Fruit fly (Drosophila melanogaster): ENCODE results near the gene AIF.
A peak's percentile ranks its signal among the peaks of the same experiment; 100 is the strongest.

Gene AIF

dm6 chr2L:2185373-2185772 lies 33.8 kb downstream of the AIF start:
- TF ChIP-seq sens (GFP tag) (peak; percentile 36), CG12236 (GFP tag; optimal IDR thresholded peaks at IDR 0.05) (no peak), Sox100B (GFP tag; optimal IDR thresholded peaks at IDR 0.05) (no peak)

DNA sequence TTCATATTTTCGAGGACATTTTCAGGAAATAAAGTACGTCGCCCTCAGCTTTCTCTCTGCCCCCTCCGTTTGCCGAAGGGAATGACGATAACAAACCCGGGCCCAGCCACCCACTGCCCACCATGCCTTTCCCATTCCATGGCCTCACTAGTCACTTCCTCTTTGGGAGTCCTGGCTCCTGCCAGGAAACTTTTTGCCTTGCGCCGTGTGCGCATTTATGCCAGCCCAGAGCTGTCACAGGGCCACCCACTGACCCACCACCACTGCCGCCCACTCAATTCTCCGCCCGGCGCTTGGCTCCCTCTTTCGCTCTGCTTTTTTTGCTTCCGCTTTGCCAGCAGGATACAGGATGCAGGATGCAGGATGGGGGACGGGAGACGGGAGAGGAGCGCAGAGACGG lies 35.9 kb downstream of the AIF start:
- TF ChIP-seq CG13424 (tag; optimal IDR thresholded peaks at IDR 0.05), result no peak
- peak; percentile 40; the same call in 1 of the 2 replicates for TF ChIP-seq CG16779 (GFP tag; IDR thresholded peaks at IDR 0.05)
- TF ChIP-seq CG10959 (GFP tag; IDR thresholded peaks at IDR 0.05), result peak; percentile 8; the same call in 1 of the 2 replicates
- peak in 1 of 2 experiments; percentile 37 for TF ChIP-seq eve (GFP tag; optimal IDR thresholded peaks at IDR 0.05)
- TF ChIP-seq CG31224 (GFP tag; IDR thresholded peaks at IDR 0.05), result peak; percentile 94
- peak; percentile 30 for TF ChIP-seq CG18599 (GFP tag; optimal IDR thresholded peaks at IDR 0.05)
- TF ChIP-seq CG32772 (GFP tag; IDR thresholded peaks at IDR 0.05), result no peak
- TF ChIP-seq aop (GFP tag; IDR thresholded peaks at IDR 0.05), result 0 out of 2 replicates have a peak, but pooled peaks have one; percentile 6
- peak; percentile 20 for TF ChIP-seq Hey (tag; optimal IDR thresholded peaks at IDR 0.05)

DNA sequence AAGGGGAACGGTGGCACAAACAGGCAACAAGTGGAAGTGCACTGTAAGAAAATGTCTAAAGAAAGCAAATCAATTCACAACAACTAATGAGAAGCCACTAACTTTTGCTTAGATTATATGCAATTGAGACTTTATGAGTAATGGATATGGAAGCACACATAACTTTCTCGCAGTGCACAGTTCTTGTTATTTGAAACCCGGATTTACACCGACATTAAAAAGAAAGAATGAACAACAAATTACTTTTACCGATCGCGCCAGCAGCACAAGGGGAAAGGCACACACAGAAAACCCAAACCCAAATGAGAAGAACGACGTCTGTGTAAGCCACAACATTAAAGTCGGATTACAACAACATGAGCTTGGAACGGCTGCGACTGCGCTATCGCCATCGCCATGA lies 37.5 kb downstream of the AIF start:
- no peak for TF ChIP-seq CG12071 (GFP tag; optimal IDR thresholded peaks at IDR 0.05)
- TF ChIP-seq CG4730 (GFP tag; IDR thresholded peaks at IDR 0.05), result 0 out of 2 replicates have a peak, but pooled peaks have one; percentile 21
- TF ChIP-seq ac (GFP tag; optimal IDR thresholded peaks at IDR 0.05), result peak; percentile 51
- peak; percentile 17 for TF ChIP-seq dm (GFP tag; optimal IDR thresholded peaks at IDR 0.05)
- peak; percentile 25 for TF ChIP-seq kay (GFP tag; optimal IDR thresholded peaks at IDR 0.05)
- peak; percentile 69 to 72 for TF ChIP-seq Pdp1 (GFP tag; optimal IDR thresholded peaks at IDR 0.05)
- no peak for TF ChIP-seq Ravus (GFP tag; IDR thresholded peaks at IDR 0.05)
- peak; percentile 68 for TF ChIP-seq CG15696 (tag; optimal IDR thresholded peaks at IDR 0.05)
- TF ChIP-seq HLH54F (GFP tag; optimal IDR thresholded peaks at IDR 0.05), result no peak
- no peak for TF ChIP-seq Adf1 (GFP tag; IDR thresholded peaks at IDR 0.05)
- no peak for TF ChIP-seq CG15073 (GFP tag; optimal IDR thresholded peaks at IDR 0.05)
- TF ChIP-seq dmrt11E (tag; optimal IDR thresholded peaks at IDR 0.05), result peak; percentile 93
- no peak for TF ChIP-seq CG13287 (GFP tag; IDR thresholded peaks at IDR 0.05; ENCODE audit: partially characterized antibody)
- 0 out of 2 replicates have a peak, but pooled peaks have one; percentile 8 for TF ChIP-seq CG11085 (GFP tag; IDR thresholded peaks at IDR 0.05)
- peak; percentile 55 for TF ChIP-seq repo (GFP tag; optimal IDR thresholded peaks at IDR 0.05)
- peak; percentile 22 for TF ChIP-seq pb (GFP tag; optimal IDR thresholded peaks at IDR 0.05)
- no peak for TF ChIP-seq CG18599 (GFP tag; optimal IDR thresholded peaks at IDR 0.05)
- peak; percentile 78 for TF ChIP-seq CG6689 (GFP tag; IDR thresholded peaks at IDR 0.05)
- TF ChIP-seq CG8944 (GFP tag; optimal IDR thresholded peaks at IDR 0.05), result peak; percentile 77
- TF ChIP-seq fd96Cb (tag; optimal IDR thresholded peaks at IDR 0.05), result peak; percentile 76
- peak; percentile 79 for TF ChIP-seq CG4360 (GFP tag; IDR thresholded peaks at IDR 0.05)
- peak; percentile 72 for TF ChIP-seq H15 (GFP tag; IDR thresholded peaks at IDR 0.05)
- TF ChIP-seq CG33213 (GFP tag; optimal IDR thresholded peaks at IDR 0.05), result peak; percentile 66
- TF ChIP-seq CG3847 (GFP tag; IDR thresholded peaks at IDR 0.05), result 0 out of 2 replicates have a peak, but pooled peaks have one; percentile 23
- no peak for TF ChIP-seq Dip2 (GFP tag; IDR thresholded peaks at IDR 0.05)
- no peak for TF ChIP-seq lov (optimal IDR thresholded peaks at IDR 0.05)
- peak; percentile 23; the same call in 1 of the 3 replicates for TF ChIP-seq lov (GFP tag; IDR thresholded peaks at IDR 0.05)
- no peak for TF ChIP-seq vnd (GFP tag; IDR thresholded peaks at IDR 0.05; ENCODE audit: partially characterized antibody)
- 0 out of 2 replicates have a peak, but pooled peaks have one; percentile 58 for TF ChIP-seq Nf-YA (GFP tag; IDR thresholded peaks at IDR 0.05)
- TF ChIP-seq CG13123 (GFP tag; optimal IDR thresholded peaks at IDR 0.05), result peak; percentile 35
- peak; percentile 69 for TF ChIP-seq CG8924 (tag; optimal IDR thresholded peaks at IDR 0.05)
- peak; percentile 76 for TF ChIP-seq CG9727 (GFP tag; optimal IDR thresholded peaks at IDR 0.05)
- peak; percentile 61 for TF ChIP-seq ssp (GFP tag; IDR thresholded peaks at IDR 0.05)
- TF ChIP-seq HLH3B (GFP tag; IDR thresholded peaks at IDR 0.05), result peak; percentile 51; the same call in 1 of the 2 replicates
- TF ChIP-seq pita (GFP tag; optimal IDR thresholded peaks at IDR 0.05), result no peak
- TF ChIP-seq Lhr (GFP tag; optimal IDR thresholded peaks at IDR 0.05), result peak; percentile 60
- TF ChIP-seq mam (GFP tag; optimal IDR thresholded peaks at IDR 0.05), result no peak
- peak; percentile 74 for TF ChIP-seq D19A (tag; optimal IDR thresholded peaks at IDR 0.05)
